Worm (Caenorhabditis elegans) whole organism, L3 larva: ENCODE data around the gene F45G2.8.
A peak's percentile ranks its signal among the peaks of the same experiment; 100 is the strongest.

ENCODE experiments used
- ama-1 ChIP-seq: fragments of 150-350 bp; optimal IDR thresholded peaks from 2 replicates; lab custom pipeline; 2018
- elt-3 ChIP-seq, 3 experiments: fragments of 150-350 bp in 1 of 3; sonication (generic microtip) in 2 of 3; optimal IDR thresholded peaks; 2 replicates in 2 of 3; 4 replicates in 1 of 3; lab custom pipeline; 2014 to 2017; ENCODE audit warnings: missing biosample characterization in 3 of 3, missing genetic modification characterization in 3 of 3
- nhr-11 ChIP-seq: fragments of 150-350 bp; optimal IDR thresholded peaks from 2 replicates; lab custom pipeline; 2014; ENCODE audit warnings: missing biosample characterization, missing genetic modification characterization
- nhr-12 ChIP-seq: fragments of 150-350 bp; optimal IDR thresholded peaks from 2 replicates; lab custom pipeline; 2014; ENCODE audit warnings: missing biosample characterization, missing genetic modification characterization
- nhr-67 ChIP-seq: fragments of 150-350 bp; optimal IDR thresholded peaks from 2 replicates; lab custom pipeline; 2014; ENCODE audit warnings: missing biosample characterization, missing genetic modification characterization
- nhr-77 ChIP-seq: fragments of 150-350 bp; optimal IDR thresholded peaks from 2 replicates; lab custom pipeline; 2014; ENCODE audit warnings: missing biosample characterization, missing genetic modification characterization

- TF ChIP-seq nhr-77 (no peak), nhr-11 (tag; lab: Kevin White, UChicago) (no peak), nhr-67 (tag; lab: Kevin White, UChicago) (no peak), elt-3 (tag; optimal IDR thresholded peaks at IDR 0.05; lab: Kevin White, UChicago) (peak in 1 of 3 experiments; percentile 6), nhr-12 (tag; lab: Kevin White, UChicago) (no peak), ama-1 (lab: Kevin White, UChicago) (no peak)
Measured at ce11 chrIII:13423414-13423813, 12.1 kb downstream of the F45G2.8 start, which contains the start of gene exo-1.
